Worm (Caenorhabditis elegans) whole organism, midembryonic: ENCODE data around the gene ubh-1.
A peak's percentile ranks its signal among the peaks of the same experiment; 100 is the strongest.

ENCODE experiments used
- T22C8.4 ChIP-seq: fragments of 200-800 bp; sonication (Bioruptor generic); IDR thresholded peaks from 2 replicates; pipeline ENCODE4 v1.3.6; 2022; ENCODE audit warnings: missing genetic modification characterization, missing compliant biosample characterization
- cog-1 ChIP-seq: sonication (generic microtip); optimal IDR thresholded peaks from 2 replicates; lab custom pipeline; 2016; ENCODE audit warnings: missing genetic modification characterization, missing compliant biosample characterization
- flt-1 ChIP-seq: fragments of 200-800 bp; sonication (Bioruptor generic); IDR thresholded peaks from 2 replicates; pipeline ENCODE4 v1.3.6; 2022; ENCODE audit warnings: missing genetic modification characterization, missing compliant biosample characterization
- klf-2 ChIP-seq: fragments of 200-800 bp; sonication (Bioruptor generic); conservative IDR thresholded peaks from 2 replicates; pipeline ENCODE4 v1.3.6; 2022; ENCODE audit warnings: missing genetic modification reagents, missing genetic modification characterization, missing compliant biosample characterization
- med-1 ChIP-seq: sonication (generic microtip); optimal IDR thresholded peaks from 2 replicates; lab custom pipeline; 2017; ENCODE audit warnings: missing genetic modification characterization, mild to moderate bottlenecking, missing compliant biosample characterization, antibody characterized with exemption, missing genetic modification reagents; ENCODE audit not compliant: insufficient read depth
- ref-1 ChIP-seq: fragments of 200-800 bp; sonication (Bioruptor generic); conservative IDR thresholded peaks from 2 replicates; pipeline ENCODE4 v1.3.6; 2022; ENCODE audit warnings: missing genetic modification reagents, missing genetic modification characterization, missing compliant biosample characterization
- tab-1 ChIP-seq: fragments of 200-800 bp; sonication (Bioruptor generic); IDR thresholded peaks from 2 replicates; pipeline ENCODE4 v1.3.6; 2022; ENCODE audit warnings: missing genetic modification characterization, missing compliant biosample characterization
- ztf-23 ChIP-seq: fragments of 200-800 bp; sonication (Bioruptor generic); IDR thresholded peaks from 2 replicates; pipeline ENCODE4 v1.3.6; 2022; ENCODE audit warnings: missing genetic modification reagents, missing genetic modification characterization, missing compliant biosample characterization
- ztf-29 ChIP-seq: fragments of 200-800 bp; sonication (Bioruptor generic); IDR thresholded peaks from 2 replicates; pipeline ENCODE4 v1.3.6; 2022; ENCODE audit warnings: missing genetic modification reagents, missing genetic modification characterization, missing compliant biosample characterization

ubh-1 gene

ce11 chrV:6520385-6521080, 9.3 kb upstream of the ubh-1 start, which contains the start of the genes F46E10.2 and F46E10.18:
Gene F46E10.2, plus strand, starts transcription at chrV:6520435.
Gene F46E10.18, plus strand, starts transcription at chrV:6521030.
- TF ChIP-seq tab-1 (GFP tag; lab: Robert Waterston, UW) (no peak), ref-1 (GFP tag; lab: Robert Waterston, UW) (no peak)

- no peak for TF ChIP-seq flt-1 (GFP tag; lab: Robert Waterston, UW)
- TF ChIP-seq med-1 (GFP tag; lab: Kevin White, UChicago) = no peak
- TF ChIP-seq tab-1 (GFP tag; lab: Robert Waterston, UW) = no peak
- no peak for TF ChIP-seq T22C8.4 (GFP tag; lab: Robert Waterston, UW)
- TF ChIP-seq ztf-23 (GFP tag; lab: Robert Waterston, UW) = no peak
- TF ChIP-seq ref-1 (GFP tag; lab: Robert Waterston, UW) = no peak
- TF ChIP-seq klf-2 (GFP tag; lab: Robert Waterston, UW) = no peak
Observed at ce11 chrV:6518225-6518396, 6.9 kb upstream of the ubh-1 start, which contains the start of gene F46E10.3. Gene F46E10.3, plus strand, starts transcription at chrV:6518297.

- TF ChIP-seq ref-1 (GFP tag; lab: Robert Waterston, UW) (no peak), klf-2 (GFP tag; lab: Robert Waterston, UW) (no peak), med-1 (GFP tag; lab: Kevin White, UChicago) (no peak), ztf-29 (GFP tag; lab: Robert Waterston, UW) (no peak), flt-1 (GFP tag; lab: Robert Waterston, UW) (no peak), T22C8.4 (GFP tag; lab: Robert Waterston, UW) (no peak), cog-1 (tag; lab: Kevin White, UChicago) (no peak), tab-1 (GFP tag; lab: Robert Waterston, UW) (no peak), ztf-23 (GFP tag; lab: Robert Waterston, UW) (no peak)
Observed at ce11 chrV:6517305-6518224, 6.4 kb upstream of the ubh-1 start.

ce11 chrV:6516491-6517304, 5.5 kb upstream of the ubh-1 start, which contains the start of gene mdh-1:
Gene mdh-1, minus strand, starts transcription at chrV:6516526.
- TF ChIP-seq ref-1 (GFP tag; lab: Robert Waterston, UW) = no peak
- TF ChIP-seq klf-2 (GFP tag; lab: Robert Waterston, UW) = no peak
- no peak for TF ChIP-seq med-1 (GFP tag; lab: Kevin White, UChicago)
- no peak for TF ChIP-seq ztf-29 (GFP tag; lab: Robert Waterston, UW)
- no peak for TF ChIP-seq ztf-23 (GFP tag; lab: Robert Waterston, UW)
- TF ChIP-seq flt-1 (GFP tag; lab: Robert Waterston, UW) = no peak

ce11 chrV:6515344-6515743, 4.1 kb upstream of the ubh-1 start:
- TF ChIP-seq cog-1 (tag; lab: Kevin White, UChicago) = no peak
- TF ChIP-seq ref-1 (GFP tag; lab: Robert Waterston, UW) = no peak
- no peak for TF ChIP-seq ztf-23 (GFP tag; lab: Robert Waterston, UW)
- TF ChIP-seq med-1 (GFP tag; lab: Kevin White, UChicago) = no peak
- no peak for TF ChIP-seq flt-1 (GFP tag; lab: Robert Waterston, UW)
- no peak for TF ChIP-seq ztf-29 (GFP tag; lab: Robert Waterston, UW)
- no peak for TF ChIP-seq klf-2 (GFP tag; lab: Robert Waterston, UW)
- TF ChIP-seq T22C8.4 (GFP tag; lab: Robert Waterston, UW) = no peak
- TF ChIP-seq tab-1 (GFP tag; lab: Robert Waterston, UW) = no peak

ce11 chrV:6514887-6515324, 3.7 kb upstream of the ubh-1 start, which contains the start of gene dpy-11:
Gene dpy-11, minus strand, starts transcription at chrV:6515240.
- TF ChIP-seq flt-1 (GFP tag; lab: Robert Waterston, UW) (no peak), tab-1 (GFP tag; lab: Robert Waterston, UW) (no peak), klf-2 (GFP tag; lab: Robert Waterston, UW) (no peak), ztf-23 (GFP tag; lab: Robert Waterston, UW) (no peak), med-1 (GFP tag; lab: Kevin White, UChicago) (no peak), T22C8.4 (GFP tag; lab: Robert Waterston, UW) (no peak), ref-1 (GFP tag; lab: Robert Waterston, UW) (no peak), ztf-29 (GFP tag; lab: Robert Waterston, UW) (no peak), cog-1 (tag; lab: Kevin White, UChicago) (no peak)

- no peak for TF ChIP-seq flt-1 (GFP tag; lab: Robert Waterston, UW)
- no peak for TF ChIP-seq ztf-23 (GFP tag; lab: Robert Waterston, UW)
- TF ChIP-seq med-1 (GFP tag; lab: Kevin White, UChicago) = no peak
- TF ChIP-seq ztf-29 (GFP tag; lab: Robert Waterston, UW) = no peak
- TF ChIP-seq klf-2 (GFP tag; lab: Robert Waterston, UW) = no peak
- TF ChIP-seq cog-1 (tag; lab: Kevin White, UChicago) = no peak
- TF ChIP-seq T22C8.4 (GFP tag; lab: Robert Waterston, UW) = 0 out of 2 replicates have a peak, but pooled peaks have one; percentile 18
Observed at ce11 chrV:6513786-6514430, 2.7 kb upstream of the ubh-1 start.

- TF ChIP-seq ztf-23 (GFP tag; lab: Robert Waterston, UW) (no peak), flt-1 (GFP tag; lab: Robert Waterston, UW) (no peak), med-1 (GFP tag; lab: Kevin White, UChicago) (no peak), ref-1 (GFP tag; lab: Robert Waterston, UW) (no peak), tab-1 (GFP tag; lab: Robert Waterston, UW) (no peak), T22C8.4 (GFP tag; lab: Robert Waterston, UW) (no peak), klf-2 (GFP tag; lab: Robert Waterston, UW) (no peak), ztf-29 (GFP tag; lab: Robert Waterston, UW) (no peak)
Observed at ce11 chrV:6513356-6513755, 2.1 kb upstream of the ubh-1 start.
